Worm (Caenorhabditis elegans) whole organism, L1 larva: Measurements from ENCODE around the gene H10D18.5.

Experiments
- C34B4.2 ChIP-seq: sonication (generic microtip); optimal IDR thresholded peaks from 2 replicates; lab custom pipeline; 2017; ENCODE audit warnings: mild to moderate bottlenecking, missing genetic modification characterization, missing compliant biosample characterization
- aha-1 ChIP-seq: fragments of 150-350 bp; optimal IDR thresholded peaks from 2 replicates; lab custom pipeline; 2014; ENCODE audit warnings: missing biosample characterization, missing genetic modification characterization
- alr-1 ChIP-seq: fragments of 200-800 bp; sonication (Bioruptor generic); optimal IDR thresholded peaks from 2 replicates; lab custom pipeline; 2018; ENCODE audit warnings: borderline replicate concordance, mild to moderate bottlenecking, missing genetic modification characterization, missing compliant biosample characterization
- blmp-1 ChIP-seq: fragments of 150-350 bp; optimal IDR thresholded peaks from 2 replicates; lab custom pipeline; 2014; ENCODE audit warnings: missing biosample characterization, missing genetic modification characterization
- ces-1 ChIP-seq: fragments of 150-350 bp; optimal IDR thresholded peaks from 2 replicates; lab custom pipeline; 2014; ENCODE audit warnings: missing biosample characterization, missing genetic modification reagents, missing genetic modification characterization
- dsc-1 ChIP-seq: sonication (generic microtip); optimal IDR thresholded peaks from 2 replicates; lab custom pipeline; 2016; ENCODE audit warnings: mild to moderate bottlenecking, missing genetic modification characterization, missing compliant biosample characterization
- efl-1 ChIP-seq, 4 experiments: fragments of 150-350 bp; optimal IDR thresholded peaks in 3 of 4; peaks in 1 of 4; 1 replicate in 1 of 4; 2 replicates in 3 of 4; lab custom pipeline; 2014; ENCODE audit warnings: missing biosample characterization in 2 of 4, missing genetic modification characterization in 2 of 4, missing genetic modification reagents in 2 of 4
- egl-27 ChIP-seq, 2 experiments: fragments of 150-350 bp in 1 of 2; sonication (generic microtip); optimal IDR thresholded peaks; 3 replicates each; lab custom pipeline; 2017 to 2018; ENCODE audit warnings: missing biosample characterization in 2 of 2, missing genetic modification characterization in 2 of 2, missing genetic modification reagents in 2 of 2
- elt-2 ChIP-seq: sonication (generic microtip); optimal IDR thresholded peaks from 2 replicates; lab custom pipeline; 2016; ENCODE audit warnings: missing genetic modification characterization, mild to moderate bottlenecking, inconsistent platforms, missing compliant biosample characterization, missing genetic modification reagents
- elt-3 ChIP-seq, 6 experiments: fragments of 150-350 bp in 1 of 6; sonication (generic microtip); optimal IDR thresholded peaks; 2 replicates each; lab custom pipeline; 2017 to 2018; ENCODE audit warnings: missing biosample characterization in 6 of 6, missing genetic modification characterization in 6 of 6, inconsistent platforms in 1 of 6
- fkh-10 ChIP-seq: sonication (generic microtip); optimal IDR thresholded peaks from 2 replicates; lab custom pipeline; 2017; ENCODE audit warnings: missing biosample characterization, missing genetic modification reagents, missing genetic modification characterization
- fkh-4 ChIP-seq: sonication (generic microtip); optimal IDR thresholded peaks from 2 replicates; lab custom pipeline; 2016; ENCODE audit warnings: missing compliant biosample characterization, missing genetic modification characterization, borderline replicate concordance
- fkh-8 ChIP-seq: sonication (generic microtip); optimal IDR thresholded peaks from 2 replicates; lab custom pipeline; 2016; ENCODE audit warnings: mild to moderate bottlenecking, missing genetic modification characterization, missing compliant biosample characterization
- fos-1 ChIP-seq: fragments of 150-350 bp; optimal IDR thresholded peaks from 2 replicates; lab custom pipeline; 2014; ENCODE audit warnings: missing biosample characterization, missing genetic modification characterization
- grh-1 ChIP-seq: fragments of 200-800 bp; sonication (Bioruptor generic); IDR thresholded peaks from 2 replicates; pipeline ENCODE4 v1.3.6; 2022; ENCODE audit warnings: missing genetic modification reagents, missing genetic modification characterization, missing compliant biosample characterization
- hlh-17 ChIP-seq: fragments of 200-800 bp; sonication (Bioruptor generic); optimal IDR thresholded peaks from 2 replicates; lab custom pipeline; 2018; ENCODE audit warnings: missing genetic modification characterization, mild to moderate bottlenecking, missing compliant biosample characterization, moderate library complexity, borderline replicate concordance
- hlh-4 ChIP-seq: sonication (generic microtip); optimal IDR thresholded peaks from 2 replicates; lab custom pipeline; 2016; ENCODE audit warnings: mild to moderate bottlenecking, missing genetic modification characterization, missing compliant biosample characterization
- irx-1 ChIP-seq: sonication (generic microtip); optimal IDR thresholded peaks from 2 replicates; lab custom pipeline; 2016; ENCODE audit warnings: missing genetic modification characterization, missing compliant biosample characterization
- jun-1 ChIP-seq: fragments of 150-350 bp; optimal IDR thresholded peaks from 2 replicates; lab custom pipeline; 2014; ENCODE audit warnings: missing biosample characterization, missing genetic modification reagents, missing genetic modification characterization
- lin-13 ChIP-seq: fragments of 150-350 bp; optimal IDR thresholded peaks from 2 replicates; lab custom pipeline; 2014; ENCODE audit warnings: missing biosample characterization, missing genetic modification reagents, missing genetic modification characterization
- lin-14 ChIP-seq: fragments of 200-800 bp; sonication (Bioruptor generic); optimal IDR thresholded peaks from 2 replicates; lab custom pipeline; 2018; ENCODE audit warnings: mild to moderate bottlenecking, missing genetic modification characterization, moderate library complexity, missing compliant biosample characterization
- lin-35 ChIP-seq, 2 experiments: fragments of 150-350 bp; optimal IDR thresholded peaks; 2 replicates each; lab custom pipeline; 2014; ENCODE audit warnings: missing biosample characterization in 2 of 2, missing genetic modification characterization in 2 of 2, missing genetic modification reagents in 2 of 2
- lsy-2 ChIP-seq, 2 experiments: fragments of 150-350 bp; optimal IDR thresholded peaks; 2 replicates each; lab custom pipeline; 2014; ENCODE audit warnings: missing biosample characterization in 2 of 2, missing genetic modification characterization in 2 of 2
- nhr-20 ChIP-seq: sonication (generic microtip); optimal IDR thresholded peaks from 2 replicates; lab custom pipeline; 2016; ENCODE audit warnings: mild to moderate bottlenecking, missing genetic modification characterization, missing compliant biosample characterization
- nhr-237 ChIP-seq: fragments of 150-350 bp; optimal IDR thresholded peaks from 2 replicates; lab custom pipeline; 2014; ENCODE audit warnings: missing biosample characterization, missing genetic modification characterization
- nhr-71 ChIP-seq: sonication (generic microtip); optimal IDR thresholded peaks from 2 replicates; lab custom pipeline; 2016; ENCODE audit warnings: mild to moderate bottlenecking, missing genetic modification characterization, moderate library complexity, missing compliant biosample characterization
- nhr-85 ChIP-seq: sonication (generic microtip); peaks from one replicate; lab custom pipeline; 2016; ENCODE audit warnings: missing genetic modification characterization, inconsistent platforms, missing compliant biosample characterization
- pax-3 ChIP-seq: fragments of 200-800 bp; sonication (Bioruptor generic); optimal IDR thresholded peaks from 2 replicates; lab custom pipeline; 2018; ENCODE audit warnings: mild to moderate bottlenecking, missing genetic modification characterization, moderate library complexity, missing compliant biosample characterization
- rnt-1 ChIP-seq: sonication (generic microtip); optimal IDR thresholded peaks from 2 replicates; lab custom pipeline; 2016; ENCODE audit warnings: mild to moderate bottlenecking, missing genetic modification characterization, moderate library complexity, missing compliant biosample characterization
- snpc-4 ChIP-seq: fragments of 150-350 bp; optimal IDR thresholded peaks from 2 replicates; lab custom pipeline; 2014; ENCODE audit warnings: missing biosample characterization, missing genetic modification characterization
- snu-23 ChIP-seq: sonication (generic microtip); optimal IDR thresholded peaks from 2 replicates; lab custom pipeline; 2016; ENCODE audit warnings: missing genetic modification characterization, missing compliant biosample characterization
- sptf-1 ChIP-seq: fragments of 150-350 bp; optimal IDR thresholded peaks from 2 replicates; lab custom pipeline; 2014; ENCODE audit warnings: missing biosample characterization, missing genetic modification characterization
- sup-37 ChIP-seq: fragments of 200-800 bp; sonication (Bioruptor generic); optimal IDR thresholded peaks from 2 replicates; lab custom pipeline; 2018; ENCODE audit warnings: mild to moderate bottlenecking, missing genetic modification characterization, missing compliant biosample characterization
- tbx-2 ChIP-seq: sonication (generic microtip); optimal IDR thresholded peaks from 2 replicates; lab custom pipeline; 2016; ENCODE audit warnings: missing genetic modification characterization, missing compliant biosample characterization
- tlp-1 ChIP-seq: fragments of 150-350 bp; optimal IDR thresholded peaks from 2 replicates; lab custom pipeline; 2014; ENCODE audit warnings: missing biosample characterization, missing genetic modification characterization
- unc-30 ChIP-seq: sonication (generic microtip); optimal IDR thresholded peaks from 2 replicates; lab custom pipeline; 2017; ENCODE audit warnings: missing biosample characterization, missing genetic modification characterization
- unc-62 ChIP-seq: fragments of 150-350 bp; optimal IDR thresholded peaks from 2 replicates; lab custom pipeline; 2014; ENCODE audit warnings: missing biosample characterization, missing genetic modification reagents, missing genetic modification characterization
- unc-86 ChIP-seq: sonication (generic microtip); optimal IDR thresholded peaks from 2 replicates; lab custom pipeline; 2016; ENCODE audit warnings: missing genetic modification characterization, missing compliant biosample characterization
- unc-98 ChIP-seq: fragments of 200-800 bp; sonication (Bioruptor generic); IDR thresholded peaks from 2 replicates; pipeline ENCODE4 v1.3.6; 2022; ENCODE audit warnings: missing genetic modification characterization, missing compliant biosample characterization
- vab-15 ChIP-seq: sonication (generic microtip); optimal IDR thresholded peaks from 2 replicates; lab custom pipeline; 2017; ENCODE audit warnings: missing genotype, mild to moderate bottlenecking, missing genetic modification characterization, missing compliant biosample characterization
- xbp-1 ChIP-seq: sonication (generic microtip); optimal IDR thresholded peaks from 2 replicates; lab custom pipeline; 2016; ENCODE audit warnings: missing genetic modification characterization, missing compliant biosample characterization
- zag-1 ChIP-seq: fragments of 150-350 bp; optimal IDR thresholded peaks from 2 replicates; lab custom pipeline; 2014; ENCODE audit warnings: missing biosample characterization, missing genetic modification characterization
- zip-4 ChIP-seq: fragments of 200-800 bp; sonication (Bioruptor generic); optimal IDR thresholded peaks from 2 replicates; lab custom pipeline; 2018; ENCODE audit warnings: mild to moderate bottlenecking, missing genetic modification characterization, moderate library complexity, missing compliant biosample characterization

The H10D18.5 gene

ce11 chrV:3789770-3790169 lies 41.7 kb downstream of the H10D18.5 start, which contains the start of gene R08F11.7:
Gene R08F11.7, plus strand, starts transcription at chrV:3790070.
- TF ChIP-seq grh-1 (GFP tag; lab: Robert Waterston, UW) (no peak), xbp-1 (no peak), tlp-1 (tag; lab: Kevin White, UChicago) (no peak), hlh-4 (tag; lab: Kevin White, UChicago) (no peak), zag-1 (tag; lab: Kevin White, UChicago) (no peak), ces-1 (GFP tag; lab: Kevin White, UChicago) (no peak), jun-1 (tag; lab: Kevin White, UChicago) (no peak), fkh-8 (tag; lab: Kevin White, UChicago) (no peak), nhr-237 (tag; lab: Kevin White, UChicago) (no peak), snpc-4 (tag; lab: Kevin White, UChicago) (no peak), elt-2 (no peak), nhr-71 (no peak), elt-3 (tag; optimal IDR thresholded peaks at IDR 0.05; lab: Kevin White, UChicago) (no peak), fkh-10 (GFP tag; lab: Kevin White, UChicago) (no peak)

ce11 chrV:3788538-3788937 lies 43.0 kb downstream of the H10D18.5 start:
- TF ChIP-seq lin-14 (GFP tag; lab: Kevin White, UChicago) (peak; percentile 56), fkh-10 (GFP tag; lab: Kevin White, UChicago) (peak; percentile 79), rnt-1 (tag; lab: Kevin White, UChicago) (no peak), fkh-8 (tag; lab: Kevin White, UChicago) (peak; percentile 32), pax-3 (tag; lab: Kevin White, UChicago) (peak; percentile 1), efl-1 (optimal IDR thresholded peaks at IDR 0.05; lab: Kevin White, UChicago) (no peak), efl-1 (GFP tag; optimal IDR thresholded peaks at IDR 0.05 in 1 of 2; lab: Kevin White, UChicago) (peak in 1 of 2 experiments; percentile 64), aha-1 (tag; lab: Kevin White, UChicago) (no peak)
- TF ChIP-seq, all 84 proteins: peak for 5

- TF ChIP-seq C34B4.2 (tag; lab: Kevin White, UChicago): no peak
- TF ChIP-seq elt-2: peak; percentile 62
- TF ChIP-seq, all 84 proteins: peak for 1
These were observed 47.3 kb downstream of the H10D18.5 start, which contains the start of gene R08F11.1 for ce11 chrV:3784167-3784734. Gene R08F11.1, minus strand, starts transcription at chrV:3784217.

- TF ChIP-seq pax-3 (tag; lab: Kevin White, UChicago): no peak
- no peak for TF ChIP-seq hlh-4 (tag; lab: Kevin White, UChicago)
- TF ChIP-seq efl-1 (optimal IDR thresholded peaks at IDR 0.05; lab: Kevin White, UChicago): no peak
- TF ChIP-seq efl-1 (GFP tag; optimal IDR thresholded peaks at IDR 0.05 in 1 of 2; lab: Kevin White, UChicago): peak in 1 of 2 experiments; percentile 87
- TF ChIP-seq lin-13 (GFP tag; lab: Kevin White, UChicago): no peak
- TF ChIP-seq alr-1 (tag; lab: Kevin White, UChicago): no peak
- TF ChIP-seq blmp-1 (tag; lab: Kevin White, UChicago): peak; percentile 43
- TF ChIP-seq unc-30: no peak
- peak; percentile 32 for TF ChIP-seq snu-23 (GFP tag; lab: Kevin White, UChicago)
- TF ChIP-seq hlh-17: no peak
- peak; percentile 51 for TF ChIP-seq lin-14 (GFP tag; lab: Kevin White, UChicago)
- TF ChIP-seq tbx-2 (tag; lab: Kevin White, UChicago): no peak
- TF ChIP-seq nhr-85: peak; percentile 69
- TF ChIP-seq vab-15 (tag; lab: Kevin White, UChicago): no peak
- no peak for TF ChIP-seq egl-27 (tag; optimal IDR thresholded peaks at IDR 0.05; lab: Kevin White, UChicago)
- no peak for TF ChIP-seq unc-62
- TF ChIP-seq unc-86: no peak
- TF ChIP-seq zip-4 (GFP tag; lab: Kevin White, UChicago): no peak
- TF ChIP-seq lin-35 (GFP tag; optimal IDR thresholded peaks at IDR 0.05; lab: Kevin White, UChicago): peak in 1 of 2 experiments; percentile 37
- TF ChIP-seq lsy-2 (tag; optimal IDR thresholded peaks at IDR 0.05; lab: Kevin White, UChicago): no peak
- no peak for TF ChIP-seq sup-37 (GFP tag; lab: Kevin White, UChicago)
- no peak for TF ChIP-seq fkh-4
- TF ChIP-seq unc-98 (GFP tag; lab: Robert Waterston, UW): no peak
- TF ChIP-seq dsc-1 (tag; lab: Kevin White, UChicago): no peak
- TF ChIP-seq snpc-4 (tag; lab: Kevin White, UChicago): no peak
- TF ChIP-seq elt-3 (tag; optimal IDR thresholded peaks at IDR 0.05; lab: Kevin White, UChicago): peak in 1 of 6 experiments; percentile 12
- TF ChIP-seq elt-2: peak; percentile 61
- no peak for TF ChIP-seq irx-1 (tag; lab: Kevin White, UChicago)
- TF ChIP-seq nhr-20 (tag; lab: Kevin White, UChicago): peak; percentile 33
- no peak for TF ChIP-seq sptf-1 (tag; lab: Kevin White, UChicago)
- TF ChIP-seq nhr-71: no peak
- no peak for TF ChIP-seq fos-1 (tag; lab: Kevin White, UChicago)
- no peak for TF ChIP-seq ces-1 (GFP tag; lab: Kevin White, UChicago)
These were observed 54.6 kb downstream of the H10D18.5 start for ce11 chrV:3776946-3777345.
